Fruit fly (Drosophila melanogaster) whole organism, prepupa: Measurements from ENCODE around the gene Mon1.

Source experiments
- Blimp-1 ChIP-seq: fragments of 200-800 bp; sonication (Bioruptor generic); optimal IDR thresholded peaks from 3 replicates; lab custom pipeline; 2017; ENCODE audit warnings: missing biosample characterization, missing genetic modification characterization, mild to moderate bottlenecking, moderate library complexity, missing genetic modification reagents
- CG10669 ChIP-seq: fragments of 200-800 bp; sonication (Bioruptor generic); optimal IDR thresholded peaks from 3 replicates; lab custom pipeline; 2018; ENCODE audit warnings: missing biosample characterization, mild to moderate bottlenecking, missing genetic modification characterization, moderate library complexity
- CG11762 ChIP-seq: fragments of 200-800 bp; sonication (Bioruptor generic); optimal IDR thresholded peaks from 3 replicates; lab custom pipeline; 2016; ENCODE audit warnings: missing biosample characterization, missing genetic modification characterization; ENCODE audit not compliant: insufficient read depth
- CG11902 ChIP-seq: fragments of 200-800 bp; sonication (Bioruptor generic); optimal IDR thresholded peaks from 3 replicates; lab custom pipeline; 2016; ENCODE audit warnings: missing biosample characterization, missing genetic modification characterization
- CG16779 ChIP-seq: fragments of 200-800 bp; sonication (Bioruptor generic); optimal IDR thresholded peaks from 3 replicates; lab custom pipeline; 2017; ENCODE audit warnings: missing biosample characterization, mild to moderate bottlenecking, missing genetic modification characterization
- CG3032 ChIP-seq: fragments of 200-800 bp; optimal IDR thresholded peaks from 2 replicates; lab custom pipeline; 2019; ENCODE audit warnings: missing biosample characterization, mild to moderate bottlenecking, missing genetic modification characterization, moderate library complexity
- CG32006 ChIP-seq: fragments of 200-800 bp; sonication (Bioruptor generic); optimal IDR thresholded peaks from 3 replicates; lab custom pipeline; 2017; ENCODE audit warnings: missing biosample characterization, mild to moderate bottlenecking, missing genetic modification characterization
- CG34406 ChIP-seq: fragments of 200-800 bp; sonication (Bioruptor generic); optimal IDR thresholded peaks from 3 replicates; lab custom pipeline; 2016; ENCODE audit warnings: missing biosample characterization, missing genetic modification characterization
- CG4318 ChIP-seq: fragments of 200-800 bp; sonication (Bioruptor generic); optimal IDR thresholded peaks from 3 replicates; lab custom pipeline; 2017; ENCODE audit warnings: missing biosample characterization, mild to moderate bottlenecking, missing genetic modification characterization
- CG6163 ChIP-seq: fragments of 200-800 bp; sonication (Bioruptor generic); IDR thresholded peaks from 3 replicates; pipeline ENCODE4 v1.3.6; 2022; ENCODE audit warnings: missing biosample characterization, missing genetic modification characterization
- CG6276 ChIP-seq: fragments of 200-800 bp; sonication (Bioruptor generic); optimal IDR thresholded peaks from 2 replicates; lab custom pipeline; 2017; ENCODE audit warnings: missing biosample characterization, mild to moderate bottlenecking, missing genetic modification characterization
- CG6854 ChIP-seq: fragments of 200-800 bp; sonication (Bioruptor generic); optimal IDR thresholded peaks from 2 replicates; lab custom pipeline; 2017; ENCODE audit warnings: missing biosample characterization, mild to moderate bottlenecking, missing genetic modification characterization
- CG7368 ChIP-seq: fragments of 200-800 bp; sonication (Bioruptor generic); optimal IDR thresholded peaks from 3 replicates; lab custom pipeline; 2016; ENCODE audit warnings: missing biosample characterization, missing genetic modification characterization
- CG8319 ChIP-seq: fragments of 200-800 bp; sonication (Bioruptor generic); optimal IDR thresholded peaks from 3 replicates; lab custom pipeline; 2016; ENCODE audit warnings: missing biosample characterization, missing genetic modification characterization
- CG8632 ChIP-seq: fragments of 200-800 bp; sonication (Bioruptor generic); optimal IDR thresholded peaks from 3 replicates; lab custom pipeline; 2016; ENCODE audit warnings: missing biosample characterization, missing genetic modification characterization
- Eip75B ChIP-seq: fragments of 200-800 bp; sonication (Bioruptor generic); optimal IDR thresholded peaks from 3 replicates; lab custom pipeline; 2016; ENCODE audit warnings: missing biosample characterization, missing genetic modification characterization
- Eip78C ChIP-seq: fragments of 200-800 bp; sonication (Bioruptor generic); peaks from one replicate; lab custom pipeline; 2016; ENCODE audit warnings: missing biosample characterization, missing genetic modification characterization
- Eip93F ChIP-seq: fragments of 200-800 bp; sonication (Bioruptor generic); optimal IDR thresholded peaks from 2 replicates; lab custom pipeline; 2016; ENCODE audit warnings: missing biosample characterization, mild to moderate bottlenecking, missing genetic modification characterization
- Ets21C ChIP-seq: fragments of 200-800 bp; sonication (Bioruptor generic); optimal IDR thresholded peaks from 3 replicates; lab custom pipeline; 2016; ENCODE audit warnings: missing biosample characterization, missing genetic modification characterization
- Hr4 ChIP-seq: fragments of 200-800 bp; sonication (Bioruptor generic); optimal IDR thresholded peaks from 3 replicates; lab custom pipeline; 2016; ENCODE audit warnings: missing biosample characterization, missing genetic modification characterization
- Met ChIP-seq: fragments of 200-800 bp; sonication (Bioruptor generic); optimal IDR thresholded peaks from 3 replicates; lab custom pipeline; 2016; ENCODE audit warnings: missing biosample characterization, missing genetic modification characterization
- OdsH ChIP-seq: fragments of 200-800 bp; sonication (Bioruptor generic); optimal IDR thresholded peaks from 3 replicates; lab custom pipeline; 2016; ENCODE audit warnings: missing biosample characterization, missing genetic modification characterization
- Sox14 ChIP-seq: fragments of 200-800 bp; sonication (Bioruptor generic); optimal IDR thresholded peaks from 3 replicates; lab custom pipeline; 2016; ENCODE audit warnings: missing biosample characterization, missing genetic modification characterization
- achi ChIP-seq: fragments of 200-800 bp; sonication (Bioruptor generic); optimal IDR thresholded peaks from 3 replicates; lab custom pipeline; 2016; ENCODE audit warnings: missing biosample characterization, missing genetic modification characterization
- acj6 ChIP-seq: fragments of 200-800 bp; sonication (Bioruptor generic); optimal IDR thresholded peaks from 3 replicates; lab custom pipeline; 2016; ENCODE audit warnings: missing biosample characterization, missing genetic modification characterization
- cyc ChIP-seq: fragments of 200-800 bp; sonication (Bioruptor generic); optimal IDR thresholded peaks from 3 replicates; lab custom pipeline; 2016; ENCODE audit warnings: missing biosample characterization, missing genetic modification characterization
- dac ChIP-seq: fragments of 200-800 bp; sonication (Bioruptor generic); optimal IDR thresholded peaks from 2 replicates; lab custom pipeline; 2017; ENCODE audit warnings: missing biosample characterization, mild to moderate bottlenecking, missing genetic modification characterization
- dsx ChIP-seq: fragments of 200-800 bp; optimal IDR thresholded peaks from 3 replicates; lab custom pipeline; 2019; ENCODE audit warnings: missing biosample characterization, mild to moderate bottlenecking, missing genetic modification characterization, moderate library complexity; ENCODE audit not compliant: poor library complexity, severe bottlenecking
- eg ChIP-seq: fragments of 200-800 bp; sonication (Bioruptor generic); IDR thresholded peaks from 3 replicates; pipeline ENCODE4 v1.3.6; 2022; ENCODE audit warnings: missing biosample characterization, missing genetic modification characterization
- esn ChIP-seq: fragments of 200-800 bp; sonication (Bioruptor generic); optimal IDR thresholded peaks from 2 replicates; lab custom pipeline; 2016; ENCODE audit warnings: missing biosample characterization, mild to moderate bottlenecking, missing genetic modification characterization, moderate library complexity
- lz ChIP-seq: fragments of 200-800 bp; sonication (Bioruptor generic); optimal IDR thresholded peaks from 3 replicates; lab custom pipeline; 2016; ENCODE audit warnings: missing biosample characterization, missing genetic modification characterization
- net ChIP-seq: fragments of 200-800 bp; sonication (Bioruptor generic); optimal IDR thresholded peaks from 3 replicates; lab custom pipeline; 2016; ENCODE audit warnings: missing biosample characterization, missing genetic modification characterization
- pdm3 ChIP-seq: fragments of 200-800 bp; sonication (Bioruptor generic); optimal IDR thresholded peaks from 3 replicates; lab custom pipeline; 2016; ENCODE audit warnings: missing biosample characterization, missing genetic modification characterization
- salr ChIP-seq, 2 experiments: fragments of 200-800 bp; sonication (Bioruptor generic); optimal IDR thresholded peaks; 3 replicates each; lab custom pipeline; 2016 to 2018; ENCODE audit warnings: missing biosample characterization in 2 of 2, missing genetic modification characterization in 2 of 2, mild to moderate bottlenecking in 1 of 2
- spab ChIP-seq: fragments of 200-800 bp; sonication (Bioruptor generic); optimal IDR thresholded peaks from 2 replicates; lab custom pipeline; 2017; ENCODE audit warnings: missing biosample characterization, mild to moderate bottlenecking, missing genetic modification characterization, missing genetic modification reagents
- ss ChIP-seq, 2 experiments: fragments of 200-800 bp; sonication (Bioruptor generic); optimal IDR thresholded peaks; 2 replicates in 1 of 2; 3 replicates in 1 of 2; lab custom pipeline; 2017 to 2018; ENCODE audit warnings: mild to moderate bottlenecking in 2 of 2, missing biosample characterization in 2 of 2, missing genetic modification characterization in 2 of 2, moderate library complexity in 1 of 2
- svp ChIP-seq: fragments of 200-800 bp; sonication (Bioruptor generic); peaks from one replicate; lab custom pipeline; 2016; ENCODE audit warnings: missing biosample characterization, missing genetic modification characterization
- topi ChIP-seq: fragments of 200-800 bp; sonication (Bioruptor generic); optimal IDR thresholded peaks from 3 replicates; lab custom pipeline; 2016; ENCODE audit warnings: missing biosample characterization, missing genetic modification characterization
- vri ChIP-seq: fragments of 200-800 bp; sonication (Bioruptor generic); optimal IDR thresholded peaks from 3 replicates; lab custom pipeline; 2016; ENCODE audit warnings: missing biosample characterization, mild to moderate bottlenecking, missing genetic modification characterization

Gene Mon1

dm6 chr2L:4882131-4883022 is 31.9 kb downstream of the Mon1 start:
- no peak for TF ChIP-seq Hr4 (GFP tag; lab: Kevin White, UChicago)
- no peak for TF ChIP-seq Eip93F (GFP tag; lab: Kevin White, UChicago)
- no peak for TF ChIP-seq CG6276 (GFP tag; lab: Kevin White, UChicago)
- TF ChIP-seq acj6 (GFP tag; lab: Kevin White, UChicago) = no peak
- peak; percentile 94 for TF ChIP-seq svp
- TF ChIP-seq eg (GFP tag; lab: Robert Waterston, UW) = 0 out of 3 replicates have a peak, but pooled peaks have one; percentile 25
- no peak for TF ChIP-seq dsx (GFP tag; lab: Kevin White, UChicago)
- no peak for TF ChIP-seq CG6854 (GFP tag; lab: Kevin White, UChicago)
- no peak for TF ChIP-seq achi (GFP tag; lab: Kevin White, UChicago)
- no peak for TF ChIP-seq CG4318 (GFP tag; lab: Kevin White, UChicago)
- TF ChIP-seq CG8632 (GFP tag; lab: Kevin White, UChicago) = no peak
- no peak for TF ChIP-seq Blimp-1
- TF ChIP-seq salr (GFP tag; optimal IDR thresholded peaks at IDR 0.05; lab: Kevin White, UChicago) = peak in 1 of 2 experiments; percentile 26
- TF ChIP-seq CG6163 (GFP tag; lab: Robert Waterston, UW) = 0 out of 3 replicates have a peak, but pooled peaks have one; percentile 29
- no peak for TF ChIP-seq CG32006
- TF ChIP-seq dac (GFP tag; lab: Kevin White, UChicago) = no peak

- no peak for TF ChIP-seq acj6 (GFP tag; lab: Kevin White, UChicago)
- TF ChIP-seq Eip78C (GFP tag; lab: Kevin White, UChicago) = peak; percentile 73
- TF ChIP-seq CG3032 (tag; lab: Kevin White, UChicago) = peak; percentile 7
- TF ChIP-seq vri (GFP tag; lab: Kevin White, UChicago) = peak; percentile 8
- no peak for TF ChIP-seq eg (GFP tag; lab: Robert Waterston, UW)
- no peak for TF ChIP-seq dac (GFP tag; lab: Kevin White, UChicago)
- TF ChIP-seq net (GFP tag; lab: Kevin White, UChicago) = no peak
- TF ChIP-seq Met (GFP tag; lab: Kevin White, UChicago) = no peak
- TF ChIP-seq spab (GFP tag; lab: Kevin White, UChicago) = no peak
- peak; percentile 44 for TF ChIP-seq esn (GFP tag; lab: Kevin White, UChicago)
- TF ChIP-seq CG8632 (GFP tag; lab: Kevin White, UChicago) = no peak
- no peak for TF ChIP-seq CG34406 (GFP tag; lab: Kevin White, UChicago)
- no peak for TF ChIP-seq CG16779 (tag; lab: Kevin White, UChicago)
- no peak for TF ChIP-seq CG6163 (GFP tag; lab: Robert Waterston, UW)
- no peak for TF ChIP-seq Ets21C (GFP tag; lab: Kevin White, UChicago)
- TF ChIP-seq CG7368 (GFP tag; lab: Kevin White, UChicago) = no peak
- TF ChIP-seq Hr4 (GFP tag; lab: Kevin White, UChicago) = peak; percentile 8
- TF ChIP-seq cyc (GFP tag; lab: Kevin White, UChicago) = no peak
- TF ChIP-seq pdm3 (GFP tag; lab: Kevin White, UChicago) = no peak
- TF ChIP-seq topi (GFP tag; lab: Kevin White, UChicago) = no peak
- TF ChIP-seq CG8319 (GFP tag; lab: Kevin White, UChicago) = no peak
- TF ChIP-seq CG11902 = no peak
- no peak for TF ChIP-seq CG32006
- TF ChIP-seq Sox14 (GFP tag; lab: Kevin White, UChicago) = peak; percentile 60
- TF ChIP-seq Eip75B = no peak
- TF ChIP-seq CG11762 (GFP tag; lab: Kevin White, UChicago) = no peak
- no peak for TF ChIP-seq ss (GFP tag; optimal IDR thresholded peaks at IDR 0.05; lab: Kevin White, UChicago)
- TF ChIP-seq lz (GFP tag; lab: Kevin White, UChicago) = peak; percentile 22
- TF ChIP-seq Blimp-1 = no peak
- TF ChIP-seq svp = no peak
- no peak for TF ChIP-seq CG10669
- no peak for TF ChIP-seq OdsH (GFP tag; lab: Kevin White, UChicago)
These were observed 32.6 kb downstream of the Mon1 start, which contains the start of the genes Cf2 and CG3008 for dm6 chr2L:4883023-4883392. Gene Cf2, minus strand, starts transcription at chr2L:4883107. Gene CG3008, plus strand, starts transcription at chr2L:4883298.
